Worm (Caenorhabditis elegans) whole organism, L2 larva: ENCODE results near the gene C18H9.6.

ENCODE experiments used
- C34F6.9 ChIP-seq: fragments of 150-350 bp; optimal IDR thresholded peaks from 2 replicates; lab custom pipeline; 2014; ENCODE audit warnings: missing biosample characterization, missing genetic modification characterization
- blmp-1 ChIP-seq: sonication (generic microtip); optimal IDR thresholded peaks from 2 replicates; lab custom pipeline; 2017; ENCODE audit warnings: missing genetic modification characterization, mild to moderate bottlenecking, missing compliant biosample characterization, antibody characterized with exemption, moderate library complexity; ENCODE audit not compliant: insufficient read depth
- ceh-16 ChIP-seq: fragments of 150-350 bp; optimal IDR thresholded peaks from 2 replicates; lab custom pipeline; 2014; ENCODE audit warnings: missing biosample characterization, missing genetic modification characterization
- ceh-82 ChIP-seq: fragments of 150-350 bp; optimal IDR thresholded peaks from 2 replicates; lab custom pipeline; 2014; ENCODE audit warnings: missing biosample characterization, missing genetic modification characterization
- crh-2 ChIP-seq: sonication (generic microtip); optimal IDR thresholded peaks from 2 replicates; lab custom pipeline; 2017; ENCODE audit warnings: missing biosample characterization, missing genetic modification characterization
- elt-1 ChIP-seq: fragments of 150-350 bp; optimal IDR thresholded peaks from 2 replicates; lab custom pipeline; 2014; ENCODE audit warnings: missing biosample characterization, missing genetic modification characterization
- lin-13 ChIP-seq: fragments of 150-350 bp; optimal IDR thresholded peaks from 2 replicates; lab custom pipeline; 2014; ENCODE audit warnings: missing biosample characterization, missing genetic modification reagents, missing genetic modification characterization
- lsy-2 ChIP-seq, 2 experiments: fragments of 150-350 bp in 1 of 2; sonication (generic microtip) in 1 of 2; optimal IDR thresholded peaks; 2 replicates each; lab custom pipeline; 2014 to 2017; ENCODE audit warnings: missing biosample characterization in 2 of 2, missing genetic modification characterization in 2 of 2
- mbf-1 ChIP-seq: sonication (generic microtip); optimal IDR thresholded peaks from 2 replicates; lab custom pipeline; 2017; ENCODE audit warnings: missing biosample characterization, missing genetic modification characterization
- nhr-11 ChIP-seq: fragments of 150-350 bp; optimal IDR thresholded peaks from 2 replicates; lab custom pipeline; 2014; ENCODE audit warnings: missing biosample characterization, missing genetic modification characterization
- nhr-12 ChIP-seq: fragments of 150-350 bp; optimal IDR thresholded peaks from 2 replicates; lab custom pipeline; 2014; ENCODE audit warnings: missing biosample characterization, missing genetic modification characterization
- nhr-21 ChIP-seq: fragments of 150-350 bp; optimal IDR thresholded peaks from 2 replicates; lab custom pipeline; 2014; ENCODE audit warnings: missing biosample characterization, missing genetic modification characterization
- skn-1 ChIP-seq: sonication (generic microtip); optimal IDR thresholded peaks from 2 replicates; lab custom pipeline; 2017; ENCODE audit warnings: missing biosample characterization, missing genetic modification characterization

- no peak for TF ChIP-seq lin-13 (GFP tag; lab: Kevin White, UChicago)
- no peak for TF ChIP-seq lsy-2 (tag; optimal IDR thresholded peaks at IDR 0.05; lab: Kevin White, UChicago)
- TF ChIP-seq elt-1 (tag; lab: Kevin White, UChicago): no peak
- no peak for TF ChIP-seq nhr-21 (tag; lab: Kevin White, UChicago)
- TF ChIP-seq skn-1: no peak
- TF ChIP-seq C34F6.9: no peak
- TF ChIP-seq crh-2 (tag; lab: Kevin White, UChicago): no peak
- no peak for TF ChIP-seq mbf-1
- no peak for TF ChIP-seq nhr-12
- no peak for TF ChIP-seq nhr-11 (tag; lab: Kevin White, UChicago)
- TF ChIP-seq ceh-16 (tag; lab: Kevin White, UChicago): no peak
- no peak for TF ChIP-seq ceh-82 (tag; lab: Kevin White, UChicago)
- no peak for TF ChIP-seq blmp-1 (tag; lab: Kevin White, UChicago)
These were observed 18.5 kb downstream of the C18H9.6 start for ce11 chrII:6682918-6683317.
